Fruit fly (Drosophila melanogaster) S2 (cell line): ENCODE measurements around the gene CG5104.

Source experiments
- CG8478 ChIP-seq: fragments of >200 bp; optimal IDR thresholded peaks from 2 replicates; lab custom pipeline; 2018
- CTCF ChIP-seq, 2 experiments: fragments of >200 bp; optimal IDR thresholded peaks; 2 replicates each; lab custom pipeline; 2018

The CG5104 gene

dm6 chr3L:20517897-20518804 lies 2.7 kb upstream of the CG5104 start:
- no peak for TF ChIP-seq CTCF (optimal IDR thresholded peaks at IDR 0.05; lab: Kevin White, UChicago)
- no peak for TF ChIP-seq CG8478 (lab: Kevin White, UChicago)

DNA sequence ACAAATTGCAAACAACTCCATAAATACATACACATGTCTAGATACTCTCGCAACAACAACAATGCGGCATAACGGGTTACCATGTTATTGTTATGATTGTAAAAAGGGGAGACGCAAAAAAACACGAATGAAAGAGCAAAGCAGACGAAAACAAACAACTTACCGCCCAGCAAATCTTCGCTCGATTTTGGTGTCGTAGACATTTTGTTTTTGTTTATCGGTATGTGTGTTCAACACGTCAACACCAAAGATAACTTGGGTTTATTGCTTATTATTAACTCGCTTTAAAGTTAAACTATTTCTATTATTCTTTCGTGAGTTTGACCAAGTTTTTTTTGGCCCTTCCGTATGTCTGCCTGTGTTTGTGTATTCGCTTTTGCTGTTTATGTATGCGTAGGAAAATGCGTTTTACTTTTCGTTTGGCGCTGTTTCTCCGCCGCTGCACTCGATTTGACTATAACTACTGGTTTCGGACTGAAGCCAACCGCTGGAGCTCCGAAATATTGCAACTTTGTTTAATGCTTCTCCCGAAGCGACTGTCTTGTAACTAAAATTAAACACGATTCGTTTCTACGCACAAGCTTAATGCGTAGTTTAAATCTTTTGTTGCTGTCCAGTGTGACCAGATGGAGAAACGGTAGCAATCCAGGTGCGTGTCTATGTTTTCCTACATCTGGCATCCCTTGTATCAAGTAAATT lies 1.9 kb upstream of the CG5104 start, which contains the start of gene BNIP3:
TSS of gene BNIP3 (minus strand) at position 589 of the 699 bp plus-strand sequence.
- TF ChIP-seq CG8478 (lab: Kevin White, UChicago): no peak
- TF ChIP-seq CTCF (optimal IDR thresholded peaks at IDR 0.05; lab: Kevin White, UChicago): no peak

DNA sequence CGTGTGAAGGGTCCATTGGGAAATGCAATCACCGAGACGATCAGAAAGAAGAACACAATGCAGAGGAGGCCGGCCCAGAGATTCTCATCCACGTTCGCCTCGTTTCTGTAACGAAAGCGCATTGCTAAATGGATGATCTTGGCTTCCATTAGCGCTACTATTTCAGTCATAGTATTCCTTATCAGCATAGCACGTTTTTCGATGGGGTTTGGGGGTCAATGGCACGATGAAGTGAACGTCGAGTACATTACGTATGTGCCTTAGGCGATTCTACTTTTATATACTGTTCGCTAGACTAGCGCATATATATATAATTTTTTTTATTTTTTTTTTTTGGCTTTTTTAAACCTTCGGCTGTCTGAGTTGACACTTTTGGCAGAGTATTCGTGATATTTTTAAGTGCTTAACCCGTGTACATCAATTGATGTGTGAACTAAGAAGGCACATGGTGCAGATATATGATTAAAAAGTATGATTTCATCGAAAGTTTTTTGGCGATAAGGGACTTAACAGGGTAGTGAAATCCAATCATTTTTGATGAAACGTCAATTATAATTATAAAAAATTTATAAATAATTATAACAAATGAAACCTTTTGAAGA lies 3.7 kb downstream of the CG5104 start:
- TF ChIP-seq CG8478 (lab: Kevin White, UChicago) (no peak), CTCF (optimal IDR thresholded peaks at IDR 0.05; lab: Kevin White, UChicago) (no peak)

DNA sequence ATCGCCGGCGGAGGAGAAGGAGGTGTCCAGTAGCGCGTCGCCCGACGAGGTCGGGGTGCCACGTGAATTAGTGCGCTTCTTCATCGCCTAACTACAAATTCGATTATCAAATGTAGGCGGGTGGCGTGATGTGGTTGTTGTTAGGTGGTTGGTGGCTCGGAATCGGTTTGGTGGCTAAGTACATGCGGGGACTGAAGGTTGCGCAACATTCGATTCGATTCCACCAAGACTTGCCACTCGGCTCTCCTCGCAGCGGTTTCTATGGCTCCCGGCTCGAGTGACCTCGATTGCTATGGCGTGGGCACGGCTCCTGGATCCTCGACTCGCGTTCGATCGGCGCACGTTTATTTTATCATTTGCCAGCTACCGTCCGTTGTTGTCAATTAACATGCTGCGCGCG lies 4.9 kb downstream of the CG5104 start:
- TF ChIP-seq CTCF (optimal IDR thresholded peaks at IDR 0.05; lab: Kevin White, UChicago): no peak
- no peak for TF ChIP-seq CG8478 (lab: Kevin White, UChicago)

dm6 chr3L:20526143-20526195 lies 5.2 kb downstream of the CG5104 start, which contains the start of gene Pss:
Pss (minus strand) TSS chr3L:20526174.
- TF ChIP-seq CG8478 (lab: Kevin White, UChicago): no peak
- no peak for TF ChIP-seq CTCF (optimal IDR thresholded peaks at IDR 0.05; lab: Kevin White, UChicago)

DNA sequence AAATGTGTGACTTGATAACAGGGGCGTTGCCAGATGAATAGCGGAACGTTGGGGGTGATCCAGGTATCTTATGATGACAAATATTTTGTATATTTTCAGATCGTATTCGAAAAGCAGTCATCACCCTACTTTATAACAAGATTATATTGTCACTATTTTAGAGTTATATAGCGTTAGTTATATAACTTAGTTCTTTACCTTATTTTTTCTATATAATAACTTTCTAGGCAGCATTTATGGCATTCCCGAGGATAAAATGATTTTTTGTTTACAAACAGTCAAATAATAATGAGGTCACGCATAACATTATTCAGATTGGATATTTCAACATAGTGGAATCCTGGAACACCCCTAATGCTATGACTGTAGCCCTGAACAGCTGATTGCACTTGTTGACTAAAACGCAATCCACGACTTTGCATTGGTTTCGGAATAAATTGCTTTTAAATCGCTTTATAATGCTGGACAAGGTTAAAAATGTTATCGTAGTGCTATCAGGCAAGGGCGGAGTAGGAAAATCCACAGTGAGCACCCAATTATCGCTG lies 5.5 kb downstream of the CG5104 start, which contains the start of gene Nubp2:
TSS of gene Nubp2 (plus strand) at position 381 of the 545 bp plus-strand sequence.
- TF ChIP-seq CTCF (optimal IDR thresholded peaks at IDR 0.05; lab: Kevin White, UChicago) (no peak), CG8478 (lab: Kevin White, UChicago) (no peak)

DNA sequence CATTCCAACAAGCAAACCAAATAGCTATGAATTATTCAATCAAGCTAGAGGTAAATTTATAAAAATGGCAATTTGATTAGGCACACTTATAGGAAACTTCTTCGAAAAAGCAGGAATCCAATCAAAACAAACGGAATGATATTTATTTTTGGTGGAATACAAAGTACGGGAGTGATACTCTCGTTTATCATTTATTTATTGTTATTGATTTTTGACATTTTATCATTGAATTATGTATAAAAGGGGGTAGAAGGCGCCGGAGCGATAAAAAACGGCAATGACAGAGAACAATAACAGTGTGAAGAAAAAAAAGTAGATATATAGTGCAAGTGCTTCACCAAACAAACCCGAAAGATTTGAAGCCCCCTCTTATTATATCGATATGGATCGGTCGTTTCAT lies 9.1 kb downstream of the CG5104 start:
- TF ChIP-seq CG8478 (lab: Kevin White, UChicago) (no peak), CTCF (optimal IDR thresholded peaks at IDR 0.05; lab: Kevin White, UChicago) (no peak)

DNA sequence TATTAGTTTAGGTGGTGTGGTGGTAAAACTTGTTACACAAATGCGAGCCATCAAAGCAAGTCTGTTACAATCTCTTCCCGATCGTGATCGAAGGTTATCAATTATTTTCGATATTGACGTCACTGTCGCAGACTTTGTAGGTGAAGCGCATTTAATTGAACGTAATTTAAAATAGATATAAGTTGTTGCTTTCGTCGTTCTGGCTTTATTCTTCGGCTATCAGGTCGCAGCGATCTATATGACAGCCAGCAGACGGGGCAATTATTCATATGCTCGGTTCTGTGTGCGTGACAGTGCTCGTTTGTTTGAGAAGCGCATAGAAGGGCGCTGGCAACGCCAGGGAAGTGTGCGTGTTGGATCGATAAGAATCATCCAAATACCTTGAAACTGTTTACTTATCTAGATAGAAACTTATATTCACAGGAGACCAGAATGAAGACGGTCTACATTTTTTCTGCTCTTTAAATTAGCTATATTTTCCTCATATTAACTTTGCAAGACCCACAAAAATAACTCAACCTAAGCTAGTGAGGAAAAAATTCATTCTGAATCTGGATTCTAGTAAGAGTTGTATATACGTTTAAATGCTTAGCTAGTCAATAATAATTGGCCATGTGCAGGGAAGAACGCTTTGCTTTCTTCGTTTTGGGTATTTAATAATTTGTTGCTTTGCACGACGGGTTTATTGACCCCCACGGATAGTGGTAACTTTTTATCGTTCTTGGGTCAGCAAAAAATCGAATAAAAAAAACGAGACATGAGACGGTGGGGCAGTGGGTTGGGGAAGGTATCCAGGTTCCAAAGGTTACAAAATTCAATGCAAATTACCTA lies 9.8 kb downstream of the CG5104 start:
- TF ChIP-seq CTCF (optimal IDR thresholded peaks at IDR 0.05; lab: Kevin White, UChicago) (no peak), CG8478 (lab: Kevin White, UChicago) (no peak)

- TF ChIP-seq CTCF (optimal IDR thresholded peaks at IDR 0.05; lab: Kevin White, UChicago) (no peak), CG8478 (lab: Kevin White, UChicago) (no peak)
Measured at dm6 chr3L:20531257-20531656, 10.4 kb downstream of the CG5104 start.

dm6 chr3L:20533409-20533808 lies 12.6 kb downstream of the CG5104 start, which contains the start of gene CG13250:
CG13250 (plus strand) TSS chr3L:20533709.
- TF ChIP-seq CTCF (optimal IDR thresholded peaks at IDR 0.05; lab: Kevin White, UChicago) (no peak), CG8478 (lab: Kevin White, UChicago) (no peak)

DNA sequence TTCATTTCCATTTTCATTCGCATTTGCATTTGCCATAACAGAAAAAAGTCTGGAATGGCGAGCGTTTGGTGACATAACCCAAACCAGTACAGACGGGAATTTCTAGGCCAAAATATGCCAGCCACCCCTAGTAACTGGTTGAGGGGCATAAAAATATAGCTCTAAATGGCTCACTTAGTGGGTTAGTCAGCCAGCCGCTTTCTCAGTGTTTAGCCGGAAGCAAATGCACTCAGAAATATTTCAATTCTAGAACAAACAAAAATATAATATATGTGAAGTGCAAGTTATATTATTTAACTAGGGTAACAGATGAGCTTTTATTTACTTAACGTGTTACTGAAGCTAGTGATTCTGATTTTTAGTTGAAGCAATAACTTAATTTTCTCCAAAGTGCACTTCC lies 16.1 kb downstream of the CG5104 start:
- no peak for TF ChIP-seq CTCF (optimal IDR thresholded peaks at IDR 0.05; lab: Kevin White, UChicago)
- no peak for TF ChIP-seq CG8478 (lab: Kevin White, UChicago)

DNA sequence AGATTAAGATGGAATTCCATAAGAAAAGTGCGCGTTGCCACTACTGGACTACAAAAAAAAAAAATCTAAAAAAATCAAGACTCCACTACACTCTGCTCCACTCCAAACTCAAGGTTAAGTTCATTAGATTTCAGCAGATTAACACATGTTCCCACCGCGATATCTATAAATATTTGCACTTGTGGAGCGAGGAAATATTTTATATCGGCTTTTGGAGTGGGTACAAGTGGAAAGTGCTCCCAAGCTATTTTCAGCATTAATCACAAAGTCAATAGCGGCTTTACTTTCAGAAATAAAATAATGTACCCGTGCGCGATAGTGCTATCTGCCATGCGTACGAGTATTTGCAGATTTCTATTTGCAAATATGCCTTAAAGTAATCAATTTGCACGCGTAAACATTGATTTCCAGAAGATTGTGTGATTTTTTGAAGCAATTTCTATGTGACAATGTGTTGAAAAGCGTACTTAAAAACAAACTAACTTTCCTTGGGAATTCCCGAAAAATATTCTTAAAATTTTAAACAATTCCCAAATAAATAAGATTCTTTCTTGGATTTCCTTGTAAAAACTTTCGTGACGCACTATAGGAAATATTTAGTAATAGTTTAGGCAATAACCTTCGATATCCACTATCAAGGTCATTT lies 17.0 kb downstream of the CG5104 start:
- TF ChIP-seq CTCF (optimal IDR thresholded peaks at IDR 0.05; lab: Kevin White, UChicago): no peak
- no peak for TF ChIP-seq CG8478 (lab: Kevin White, UChicago)

DNA sequence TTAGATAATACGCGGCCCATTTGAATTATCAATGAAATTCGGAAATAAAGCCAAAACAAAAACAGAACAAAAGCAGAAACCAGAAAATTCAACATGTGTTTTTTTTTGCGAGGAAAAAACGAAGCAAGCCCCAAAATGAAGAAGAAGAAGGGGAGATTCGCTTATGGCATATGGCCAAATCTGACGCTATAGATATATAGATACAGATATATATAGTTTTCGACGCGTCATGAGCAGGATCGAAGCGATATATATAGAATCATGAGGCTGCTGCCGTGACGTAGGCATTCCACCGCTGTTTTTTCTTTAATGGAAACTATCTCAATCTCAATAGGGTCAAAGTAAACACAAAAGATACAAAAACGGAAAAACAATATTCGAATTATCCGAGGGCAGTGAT lies 17.6 kb downstream of the CG5104 start:
- TF ChIP-seq CTCF (optimal IDR thresholded peaks at IDR 0.05; lab: Kevin White, UChicago): no peak
- TF ChIP-seq CG8478 (lab: Kevin White, UChicago): no peak
